Fruit fly (Drosophila melanogaster) whole organism, embryonic: ENCODE measurements around the gene Cyp12a5.

Experiments used
- Atf3 ChIP-seq: fragments of 200-800 bp; sonication (Bioruptor generic); optimal IDR thresholded peaks from 3 replicates; lab custom pipeline; 2016; ENCODE audit warnings: missing biosample characterization, missing genetic modification characterization
- B-H2 ChIP-seq: fragments of 200-800 bp; sonication (Bioruptor generic); optimal IDR thresholded peaks from 2 replicates; lab custom pipeline; 2018; ENCODE audit warnings: missing biosample characterization, mild to moderate bottlenecking, missing genetic modification characterization
- CG10565 ChIP-seq: fragments of 200-800 bp; sonication (Bioruptor generic); optimal IDR thresholded peaks from 3 replicates; lab custom pipeline; 2016; ENCODE audit warnings: missing biosample characterization, mild to moderate bottlenecking, missing genetic modification characterization
- CG11398 ChIP-seq: fragments of 200-800 bp; sonication (Bioruptor generic); optimal IDR thresholded peaks from 2 replicates; lab custom pipeline; 2016; ENCODE audit warnings: missing biosample characterization, missing genetic modification characterization
- CG12071 ChIP-seq: fragments of 200-800 bp; sonication (Bioruptor generic); optimal IDR thresholded peaks from 3 replicates; lab custom pipeline; 2018; ENCODE audit warnings: missing biosample characterization, mild to moderate bottlenecking, missing genetic modification characterization
- CG12659 ChIP-seq: fragments of 200-800 bp; sonication (Bioruptor generic); optimal IDR thresholded peaks from 3 replicates; lab custom pipeline; 2017; ENCODE audit warnings: mild to moderate bottlenecking, missing biosample characterization, missing genetic modification reagents, missing genetic modification characterization
- CG1529 ChIP-seq: fragments of 200-800 bp; sonication (Bioruptor generic); optimal IDR thresholded peaks from 3 replicates; lab custom pipeline; 2018; ENCODE audit warnings: missing biosample characterization, missing genetic modification characterization
- CG1647 ChIP-seq: fragments of 200-800 bp; sonication (Bioruptor generic); optimal IDR thresholded peaks from 3 replicates; lab custom pipeline; 2016; ENCODE audit warnings: missing biosample characterization, missing genetic modification characterization
- CG2678 ChIP-seq: fragments of 200-800 bp; sonication (Bioruptor generic); optimal IDR thresholded peaks from 3 replicates; lab custom pipeline; 2019; ENCODE audit warnings: missing biosample characterization, mild to moderate bottlenecking, missing genetic modification characterization, moderate library complexity
- CG32767 ChIP-seq: fragments of 200-800 bp; sonication (Bioruptor generic); IDR thresholded peaks from 2 replicates; pipeline ENCODE4 v1.3.6; 2022; ENCODE audit warnings: missing biosample characterization, missing genetic modification characterization
- CG34376 ChIP-seq: fragments of 200-800 bp; sonication (Bioruptor generic); optimal IDR thresholded peaks from 2 replicates; lab custom pipeline; 2018; ENCODE audit warnings: missing biosample characterization, mild to moderate bottlenecking, missing genetic modification characterization
- CG4328 ChIP-seq: fragments of 200-800 bp; sonication (Bioruptor generic); optimal IDR thresholded peaks from 3 replicates; lab custom pipeline; 2017; ENCODE audit warnings: missing biosample characterization, missing genetic modification reagents, missing genetic modification characterization
- CG9215 ChIP-seq: fragments of 200-800 bp; sonication (Bioruptor generic); IDR thresholded peaks from 2 replicates; pipeline ENCODE4 v1.3.6; 2022; ENCODE audit warnings: missing biosample characterization, missing genetic modification characterization
- CG9932 ChIP-seq: fragments of 200-800 bp; sonication (Bioruptor generic); IDR thresholded peaks from 2 replicates; pipeline ENCODE4 v1.3.6; 2022; ENCODE audit warnings: missing biosample characterization, missing genetic modification characterization
- Dbx ChIP-seq: fragments of 200-800 bp; sonication (Bioruptor generic); IDR thresholded peaks from 3 replicates; pipeline ENCODE4 v1.3.6; 2022; ENCODE audit warnings: missing biosample characterization, missing genetic modification characterization
- Drgx ChIP-seq: fragments of 200-800 bp; sonication (Bioruptor generic); IDR thresholded peaks from 2 replicates; pipeline ENCODE4 v1.3.6; 2022; ENCODE audit warnings: missing biosample characterization, missing genetic modification characterization
- Ets97D ChIP-seq: fragments of 200-800 bp; sonication (Bioruptor generic); optimal IDR thresholded peaks from 3 replicates; lab custom pipeline; 2016; ENCODE audit warnings: missing biosample characterization, missing genetic modification characterization
- GATAe ChIP-seq: fragments of 200-800 bp; sonication (Bioruptor generic); conservative IDR thresholded peaks from 2 replicates; pipeline ENCODE4 v1.3.6; 2022; ENCODE audit warnings: missing biosample characterization, missing genetic modification characterization
- HLH54F ChIP-seq: fragments of 200-800 bp; sonication (Bioruptor generic); optimal IDR thresholded peaks from 3 replicates; lab custom pipeline; 2016; ENCODE audit warnings: missing biosample characterization, missing genetic modification characterization
- Hmr ChIP-seq: fragments of 200-800 bp; sonication (Bioruptor generic); optimal IDR thresholded peaks from 3 replicates; lab custom pipeline; 2017; ENCODE audit warnings: mild to moderate bottlenecking, missing biosample characterization, missing genetic modification reagents, missing genetic modification characterization
- Hr51 ChIP-seq, 2 experiments: fragments of 200-800 bp; sonication (Bioruptor generic); optimal IDR thresholded peaks; 2 replicates in 1 of 2; 3 replicates in 1 of 2; lab custom pipeline; 2016 to 2018; ENCODE audit warnings: missing biosample characterization in 2 of 2, missing genetic modification characterization in 2 of 2, mild to moderate bottlenecking in 1 of 2, moderate library complexity in 1 of 2
- Jarid2 ChIP-seq: fragments of 200-800 bp; sonication (Bioruptor generic); optimal IDR thresholded peaks from 3 replicates; lab custom pipeline; 2017; ENCODE audit warnings: mild to moderate bottlenecking, missing biosample characterization, missing genetic modification reagents, missing genetic modification characterization
- Myb ChIP-seq: fragments of 200-800 bp; sonication (Bioruptor generic); optimal IDR thresholded peaks from 2 replicates; lab custom pipeline; 2016; ENCODE audit warnings: missing biosample characterization, missing genetic modification characterization
- NC2α ChIP-seq: fragments of 200-800 bp; sonication (Bioruptor generic); optimal IDR thresholded peaks from 2 replicates; lab custom pipeline; 2016; ENCODE audit warnings: missing biosample characterization, missing genetic modification characterization
- NK7.1 ChIP-seq: fragments of 200-800 bp; sonication (Bioruptor generic); optimal IDR thresholded peaks from 3 replicates; lab custom pipeline; 2016; ENCODE audit warnings: missing biosample characterization, missing genetic modification characterization
- NfI ChIP-seq: fragments of 200-800 bp; sonication (Bioruptor generic); optimal IDR thresholded peaks from 3 replicates; lab custom pipeline; 2018; ENCODE audit warnings: missing biosample characterization, mild to moderate bottlenecking, missing genetic modification characterization, moderate library complexity
- Stat92E ChIP-seq, 3 experiments: fragments of >200 bp in 2 of 3; fragments of 200-800 bp in 1 of 3; sonication (Bioruptor generic) in 1 of 3; optimal IDR thresholded peaks; 2 replicates each; lab custom pipeline; 2017 to 2019; ENCODE audit warnings: missing biosample characterization in 3 of 3, missing genetic modification characterization in 3 of 3, mild to moderate bottlenecking in 1 of 3, moderate library complexity in 1 of 3
- TFAM ChIP-seq: fragments of 200-800 bp; sonication (Bioruptor generic); optimal IDR thresholded peaks from 2 replicates; lab custom pipeline; 2017; ENCODE audit warnings: missing biosample characterization, missing genetic modification characterization, inconsistent platforms
- Xrp1 ChIP-seq: fragments of 200-800 bp; sonication (Bioruptor generic); IDR thresholded peaks from 2 replicates; pipeline ENCODE4 v1.3.6; 2022; ENCODE audit warnings: missing biosample characterization, missing genetic modification characterization
- bowl ChIP-seq: fragments of 200-800 bp; sonication (Bioruptor generic); IDR thresholded peaks from 2 replicates; pipeline ENCODE4 v1.3.6; 2022; ENCODE audit warnings: missing biosample characterization, missing genetic modification characterization
- bsh ChIP-seq, 2 experiments: fragments of 200-800 bp; sonication (Bioruptor generic); optimal IDR thresholded peaks; 2 replicates each; lab custom pipeline; 2017 to 2018; ENCODE audit warnings: mild to moderate bottlenecking in 2 of 2, missing biosample characterization in 2 of 2, missing genetic modification characterization in 2 of 2, moderate library complexity in 1 of 2
- dmrt11E ChIP-seq: fragments of 200-800 bp; sonication (Bioruptor generic); optimal IDR thresholded peaks from 3 replicates; lab custom pipeline; 2018; ENCODE audit warnings: missing biosample characterization, mild to moderate bottlenecking, missing genetic modification characterization, moderate library complexity
- hb ChIP-seq: fragments of 200-800 bp; sonication (Bioruptor generic); IDR thresholded peaks from 3 replicates; pipeline ENCODE4 v1.3.6; 2022; ENCODE audit warnings: missing biosample characterization, missing genetic modification characterization; ENCODE audit not compliant: partially characterized antibody
- lbe ChIP-seq: fragments of 200-800 bp; sonication (Bioruptor generic); optimal IDR thresholded peaks from 2 replicates; lab custom pipeline; 2016; ENCODE audit warnings: missing biosample characterization, mild to moderate bottlenecking, missing genetic modification characterization
- nau ChIP-seq: fragments of 200-800 bp; sonication (Bioruptor generic); optimal IDR thresholded peaks from 3 replicates; lab custom pipeline; 2017; ENCODE audit warnings: missing biosample characterization, mild to moderate bottlenecking, missing genetic modification characterization, missing genetic modification reagents
- onecut ChIP-seq: fragments of 200-800 bp; sonication (Bioruptor generic); IDR thresholded peaks from 2 replicates; pipeline ENCODE4 v1.3.6; 2022; ENCODE audit warnings: missing biosample characterization, missing genetic modification characterization
- peb ChIP-seq: fragments of 200-800 bp; sonication (Bioruptor generic); IDR thresholded peaks from 2 replicates; pipeline ENCODE4 v1.3.6; 2022; ENCODE audit warnings: missing biosample characterization, missing genetic modification characterization
- pho ChIP-seq: fragments of 200-800 bp; sonication (Bioruptor generic); optimal IDR thresholded peaks from 2 replicates; lab custom pipeline; 2016; ENCODE audit warnings: missing biosample characterization, missing genetic modification characterization
- pita ChIP-seq: fragments of 200-800 bp; sonication (Bioruptor generic); optimal IDR thresholded peaks from 2 replicates; lab custom pipeline; 2017; ENCODE audit warnings: missing biosample characterization, mild to moderate bottlenecking, missing genetic modification characterization
- pnt ChIP-seq: fragments of 200-800 bp; sonication (Bioruptor generic); optimal IDR thresholded peaks from 3 replicates; lab custom pipeline; 2016; ENCODE audit warnings: missing biosample characterization, missing genetic modification characterization
- sc ChIP-seq, 3 experiments: fragments of >200 bp in 2 of 3; fragments of 200-800 bp in 1 of 3; sonication (Bioruptor generic) in 1 of 3; optimal IDR thresholded peaks; 2 replicates in 2 of 3; 3 replicates in 1 of 3; lab custom pipeline; 2017; ENCODE audit warnings: mild to moderate bottlenecking in 1 of 3, missing biosample characterization in 1 of 3, missing genetic modification characterization in 1 of 3, missing genetic modification reagents in 1 of 3
- scrt ChIP-seq: fragments of 200-800 bp; sonication (Bioruptor generic); optimal IDR thresholded peaks from 2 replicates; lab custom pipeline; 2018; ENCODE audit warnings: missing biosample characterization, mild to moderate bottlenecking, missing genetic modification characterization, moderate library complexity
- ssp ChIP-seq: fragments of 200-800 bp; sonication (Bioruptor generic); IDR thresholded peaks from 2 replicates; pipeline ENCODE4 v1.3.6; 2022; ENCODE audit warnings: missing biosample characterization, missing genetic modification characterization
- trem ChIP-seq: fragments of 200-800 bp; optimal IDR thresholded peaks from 3 replicates; lab custom pipeline; 2019; ENCODE audit warnings: missing biosample characterization, mild to moderate bottlenecking, missing genetic modification characterization, moderate library complexity
- twi ChIP-seq: fragments of 200-800 bp; optimal IDR thresholded peaks from 2 replicates; lab custom pipeline; 2019; ENCODE audit warnings: missing biosample characterization, mild to moderate bottlenecking, missing genetic modification characterization, moderate library complexity
- unc-4 ChIP-seq: fragments of 200-800 bp; sonication (Bioruptor generic); IDR thresholded peaks from 2 replicates; pipeline ENCODE4 v1.3.6; 2022; ENCODE audit warnings: missing biosample characterization, missing genetic modification characterization; ENCODE audit not compliant: partially characterized antibody
- yki ChIP-seq: fragments of >200 bp; optimal IDR thresholded peaks from 3 replicates; lab custom pipeline; 2018
- zen2 ChIP-seq: fragments of 200-800 bp; sonication (Bioruptor generic); IDR thresholded peaks from 3 replicates; pipeline ENCODE4 v1.3.6; 2022; ENCODE audit warnings: missing biosample characterization, missing genetic modification characterization; ENCODE audit not compliant: partially characterized antibody

The Cyp12a5 gene

dm6 chr3R:19147511-19148239 is 15.2 kb downstream of the Cyp12a5 start, which contains the start of gene Ppcs (continued):
- TF ChIP-seq CG9215 (GFP tag; lab: Robert Waterston, UW): peak; percentile 63
- TF ChIP-seq NfI (GFP tag; lab: Kevin White, UChicago): peak; percentile 73
- TF ChIP-seq CG12071 (GFP tag; lab: Kevin White, UChicago): peak; percentile 19
- no peak for TF ChIP-seq pnt
- TF ChIP-seq scrt (GFP tag; lab: Kevin White, UChicago): peak; percentile 98
- peak; percentile 39 for TF ChIP-seq CG11398 (GFP tag; lab: Kevin White, UChicago)
- peak; percentile 74 for TF ChIP-seq GATAe (GFP tag; lab: Robert Waterston, UW)
- peak; percentile 74 for TF ChIP-seq pho (GFP tag; lab: Kevin White, UChicago)
- peak; percentile 54 for TF ChIP-seq unc-4 (GFP tag; lab: Robert Waterston, UW)
- no peak for TF ChIP-seq CG10565 (GFP tag; lab: Kevin White, UChicago)
- peak; percentile 62; the same call in 2 of the 3 replicates for TF ChIP-seq zen2 (GFP tag; lab: Robert Waterston, UW)
- peak; percentile 97 for TF ChIP-seq Ets97D (GFP tag; lab: Kevin White, UChicago)
- TF ChIP-seq TFAM (GFP tag; lab: Kevin White, UChicago): no peak
- peak; percentile 48 for TF ChIP-seq trem (tag; lab: Kevin White, UChicago)
- peak; percentile 51 to 66 for TF ChIP-seq Hr51 (GFP tag; optimal IDR thresholded peaks at IDR 0.05; lab: Kevin White, UChicago)
- peak; percentile 85 for TF ChIP-seq CG34376 (GFP tag; lab: Kevin White, UChicago)
- TF ChIP-seq CG1647 (GFP tag; lab: Kevin White, UChicago): peak; percentile 23
- peak; percentile 50 for TF ChIP-seq NK7.1 (GFP tag; lab: Kevin White, UChicago)
- TF ChIP-seq Dbx (GFP tag; lab: Robert Waterston, UW): peak; percentile 54; the same call in 2 of the 3 replicates
- TF ChIP-seq CG32767 (GFP tag; lab: Robert Waterston, UW): no peak
- TF ChIP-seq Myb (GFP tag; lab: Kevin White, UChicago): peak; percentile 86
- TF ChIP-seq Atf3 (GFP tag; lab: Kevin White, UChicago): peak; percentile 46
- 0 out of 2 replicates have a peak, but pooled peaks have one; percentile 17 for TF ChIP-seq ssp
- TF ChIP-seq B-H2 (GFP tag; lab: Kevin White, UChicago): peak; percentile 70
- peak; percentile 49; the same call in 1 of the 2 replicates for TF ChIP-seq onecut (GFP tag; lab: Robert Waterston, UW)
- TF ChIP-seq dmrt11E (tag; lab: Kevin White, UChicago): peak; percentile 21
- TF ChIP-seq yki: peak; percentile 77
- TF ChIP-seq Hmr (GFP tag; lab: Kevin White, UChicago): peak; percentile 77
- TF ChIP-seq CG4328 (GFP tag; lab: Kevin White, UChicago): peak; percentile 69
- TF ChIP-seq Drgx: peak; percentile 65
- TF ChIP-seq NC2α (GFP tag; lab: Kevin White, UChicago): peak; percentile 25
- peak; percentile 42 for TF ChIP-seq lbe (GFP tag; lab: Kevin White, UChicago)
- TF ChIP-seq HLH54F (GFP tag; lab: Kevin White, UChicago): peak; percentile 73
- no peak for TF ChIP-seq peb (GFP tag; lab: Robert Waterston, UW)
- peak; percentile 66 for TF ChIP-seq Jarid2 (GFP tag; lab: Kevin White, UChicago)
- TF ChIP-seq Xrp1 (GFP tag; lab: Robert Waterston, UW): peak; percentile 52; the same call in 1 of the 2 replicates
- no peak for TF ChIP-seq sc (optimal IDR thresholded peaks at IDR 0.05; lab: Kevin White, UChicago)
- peak; percentile 20 for TF ChIP-seq sc (GFP tag; optimal IDR thresholded peaks at IDR 0.05; lab: Kevin White, UChicago)
- TF ChIP-seq twi: peak; percentile 60
- TF ChIP-seq bsh (GFP tag; optimal IDR thresholded peaks at IDR 0.05; lab: Kevin White, UChicago): peak; percentile 27 to 92
- TF ChIP-seq CG2678 (tag; lab: Kevin White, UChicago): peak; percentile 62
- TF ChIP-seq nau (GFP tag; lab: Kevin White, UChicago): peak; percentile 69
- TF ChIP-seq bowl (GFP tag; lab: Robert Waterston, UW): no peak
- peak; percentile 88 for TF ChIP-seq CG12659
- TF ChIP-seq CG1529 (GFP tag; lab: Kevin White, UChicago): peak; percentile 20
- no peak for TF ChIP-seq hb (GFP tag; lab: Robert Waterston, UW)
- peak in 1 of 3 experiments; percentile 24 for TF ChIP-seq Stat92E (GFP tag; optimal IDR thresholded peaks at IDR 0.05; lab: Kevin White, UChicago)
- TF ChIP-seq pita (GFP tag; lab: Kevin White, UChicago): no peak
- peak; percentile 48 for TF ChIP-seq CG9932
